Fruit fly (Drosophila melanogaster): ENCODE data around the gene CG3164.

Gene CG3164

DNA sequence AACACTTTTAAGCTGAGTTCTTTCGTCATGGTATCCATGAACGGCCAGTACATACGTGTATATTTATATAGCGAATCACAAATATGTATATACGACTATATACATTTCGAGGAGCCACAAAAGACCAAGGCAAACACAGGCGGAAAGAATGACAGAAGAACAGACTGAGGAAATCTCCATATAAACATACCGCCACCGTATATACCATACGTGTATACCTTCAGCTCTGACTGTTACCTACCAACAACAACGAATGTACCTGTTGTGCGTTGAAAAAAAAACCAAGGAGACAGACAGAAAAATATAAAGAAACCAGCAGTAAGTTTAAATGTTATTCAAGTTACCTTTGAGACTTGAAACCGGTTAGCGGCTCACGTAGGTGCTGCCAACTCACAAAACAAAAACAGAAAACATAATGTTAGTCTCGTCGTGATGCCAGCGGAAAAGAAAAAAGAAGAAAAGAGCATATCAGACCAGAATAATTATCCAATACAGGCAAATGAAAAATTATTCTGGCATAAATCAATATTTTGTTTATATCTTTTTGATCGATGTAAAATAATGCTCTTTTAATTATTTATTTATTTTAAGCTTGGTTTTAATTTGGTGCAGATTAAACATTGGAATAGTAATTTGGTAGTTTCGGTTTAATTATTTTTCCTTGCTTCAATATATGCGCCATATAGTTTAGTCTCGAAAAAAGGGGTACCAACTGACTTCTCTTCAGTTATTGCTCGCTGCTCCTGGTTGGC is 41.1 kb upstream of the CG3164 start (continued):
- TF ChIP-seq Jarid2 (GFP tag; optimal IDR thresholded peaks at IDR 0.05) (no peak), CG2202 (tag; optimal IDR thresholded peaks at IDR 0.05) (no peak), CG12071 (GFP tag; optimal IDR thresholded peaks at IDR 0.05) (peak; percentile 0), CG8924 (tag; optimal IDR thresholded peaks at IDR 0.05) (peak; percentile 18), pho (GFP tag; optimal IDR thresholded peaks at IDR 0.05) (no peak), CG18262 (tag; optimal IDR thresholded peaks at IDR 0.05) (no peak), CG4820 (GFP tag; optimal IDR thresholded peaks at IDR 0.05) (no peak), kah (GFP tag; optimal IDR thresholded peaks at IDR 0.05) (no peak), CG43689 (GFP tag; IDR thresholded peaks at IDR 0.05) (no peak), CG16813 (GFP tag; IDR thresholded peaks at IDR 0.05; ENCODE audit: partially characterized antibody) (no peak), usp (GFP tag; optimal IDR thresholded peaks at IDR 0.05) (no peak), mirr (GFP tag; optimal IDR thresholded peaks at IDR 0.05) (peak; percentile 56), Med (GFP tag) (peak; percentile 73), NFAT (GFP tag; IDR thresholded peaks at IDR 0.05) (no peak), Optix (GFP tag; IDR thresholded peaks at IDR 0.05) (no peak), chinmo (GFP tag; IDR thresholded peaks at IDR 0.05; ENCODE audit: partially characterized antibody) (peak; percentile 81; the same call in 1 of the 4 replicates), CG10147 (GFP tag; optimal IDR thresholded peaks at IDR 0.05) (no peak), Hmr (GFP tag; optimal IDR thresholded peaks at IDR 0.05) (no peak), pb (GFP tag; optimal IDR thresholded peaks at IDR 0.05) (no peak), corto (GFP tag; optimal IDR thresholded peaks at IDR 0.05) (peak; percentile 18), Hand (GFP tag; optimal IDR thresholded peaks at IDR 0.05) (no peak), CG13624 (GFP tag; optimal IDR thresholded peaks at IDR 0.05) (no peak), kni (GFP tag; optimal IDR thresholded peaks at IDR 0.05) (peak; percentile 79), CG30431 (GFP tag; optimal IDR thresholded peaks at IDR 0.05) (no peak), slp2 (GFP tag; optimal IDR thresholded peaks at IDR 0.05) (no peak), hkb (optimal IDR thresholded peaks at IDR 0.05) (no peak), hkb (GFP tag; IDR thresholded peaks at IDR 0.05) (no peak), CG15601 (tag; optimal IDR thresholded peaks at IDR 0.05) (no peak), abd-A (tag; optimal IDR thresholded peaks at IDR 0.05) (peak; percentile 33), B-H2 (GFP tag; optimal IDR thresholded peaks at IDR 0.05) (peak; percentile 7), CG15479 (GFP tag; optimal IDR thresholded peaks at IDR 0.05) (no peak), CG5245 (GFP tag; optimal IDR thresholded peaks at IDR 0.05) (no peak), NC2α (GFP tag; optimal IDR thresholded peaks at IDR 0.05) (no peak), Xrp1 (GFP tag; IDR thresholded peaks at IDR 0.05) (no peak), fru (optimal IDR thresholded peaks at IDR 0.05) (no peak), Hr78 (GFP tag; optimal IDR thresholded peaks at IDR 0.05) (no peak), B-H1 (GFP tag; IDR thresholded peaks at IDR 0.05) (no peak), Fer2 (tag; optimal IDR thresholded peaks at IDR 0.05) (no peak), btn (GFP tag; optimal IDR thresholded peaks at IDR 0.05) (no peak), CG18764 (GFP tag; optimal IDR thresholded peaks at IDR 0.05) (no peak), CG17328 (GFP tag; IDR thresholded peaks at IDR 0.05) (no peak), pan (optimal IDR thresholded peaks at IDR 0.05) (no peak), pan (GFP tag; optimal IDR thresholded peaks at IDR 0.05 in 1 of 2, IDR thresholded peaks at IDR 0.05 in 1 of 2) (peak in 1 of 2 experiments; percentile 4), CG7987 (GFP tag; optimal IDR thresholded peaks at IDR 0.05) (peak; percentile 38), CG18619 (GFP tag; optimal IDR thresholded peaks at IDR 0.05) (no peak), Sox102F (GFP tag; optimal IDR thresholded peaks at IDR 0.05) (no peak), Dbx (GFP tag; IDR thresholded peaks at IDR 0.05) (no peak), CG8388 (GFP tag; optimal IDR thresholded peaks at IDR 0.05) (no peak)

Data from whole organism, embryonic.